Fruit fly (Drosophila melanogaster) S2 (cell line): ENCODE results near the gene CG18745.

Source experiments
- CG8478 ChIP-seq: fragments of >200 bp; optimal IDR thresholded peaks from 2 replicates; lab custom pipeline; 2018
- CTCF ChIP-seq, 2 experiments: fragments of >200 bp; optimal IDR thresholded peaks; 2 replicates each; lab custom pipeline; 2018

dm6 chr3R:7809662-7810621, 24.0 kb upstream of the CG18745 start, which contains the start of the genes CG2993 and sgll:
- TF ChIP-seq CG8478, result no peak
- peak; percentile 100 for TF ChIP-seq CTCF (optimal IDR thresholded peaks at IDR 0.05; lab: Kevin White, UChicago)
